Worm (Caenorhabditis elegans) whole organism, L4/young adult: Measurements from ENCODE around the gene M01B2.13.

ENCODE experiments used
- W03F9.2 ChIP-seq: fragments of 150-350 bp; optimal IDR thresholded peaks from 2 replicates; lab custom pipeline; 2014; ENCODE audit warnings: missing biosample characterization, missing genetic modification characterization
- dao-5 ChIP-seq: sonication (generic microtip); optimal IDR thresholded peaks from 2 replicates; lab custom pipeline; 2016; ENCODE audit warnings: missing genotype, missing genetic modification characterization, moderate library complexity, missing compliant biosample characterization
- him-1 ChIP-seq: sonication (generic microtip); optimal IDR thresholded peaks from 2 replicates; lab custom pipeline; 2016; ENCODE audit warnings: missing genotype, missing genetic modification reagents, missing genetic modification characterization, missing compliant biosample characterization

M01B2.13 gene

ce11 chrV:15265814-15266213 lies at the start of gene M01B2.13:
Gene M01B2.13 (minus strand): TSS chrV:15265914.
- TF ChIP-seq dao-5 (tag; lab: Kevin White, UChicago), result no peak

ce11 chrV:15313529-15313928 lies 47.8 kb upstream of the M01B2.13 start:
- TF ChIP-seq dao-5 (tag; lab: Kevin White, UChicago) (no peak), W03F9.2 (no peak), him-1 (tag; lab: Kevin White, UChicago) (no peak)

DNA sequence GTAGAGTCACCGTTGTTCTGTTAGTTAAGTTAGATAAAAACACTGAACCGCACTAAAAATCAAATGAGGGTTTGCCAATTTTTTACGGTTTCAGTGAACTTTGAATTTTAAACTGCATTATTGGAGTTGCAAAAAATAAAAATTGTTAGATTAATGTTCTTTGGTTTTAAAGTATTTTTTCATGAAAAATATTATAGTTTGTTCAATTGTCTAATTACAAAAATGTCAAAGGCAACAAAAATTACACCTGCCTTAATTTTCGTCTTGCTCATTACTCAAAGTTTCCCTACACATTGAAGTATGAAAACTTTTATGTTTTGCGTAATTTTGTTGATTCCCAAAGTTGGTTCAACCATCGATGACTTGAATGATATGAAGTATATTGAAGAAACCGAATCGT lies 45.1 kb upstream of the M01B2.13 start, which contains the start of gene irld-62:
Gene irld-62, plus strand, starts transcription at position 301 of the 400 bp plus-strand sequence.
- no peak for TF ChIP-seq W03F9.2
- TF ChIP-seq dao-5 (tag; lab: Kevin White, UChicago), result no peak
- TF ChIP-seq him-1 (tag; lab: Kevin White, UChicago), result no peak

ce11 chrV:15309011-15309410 lies 43.3 kb upstream of the M01B2.13 start, which contains the start of gene srz-10:
Gene srz-10 (minus strand): TSS chrV:15309098.
- TF ChIP-seq W03F9.2 (no peak), dao-5 (tag; lab: Kevin White, UChicago) (no peak), him-1 (tag; lab: Kevin White, UChicago) (no peak)

ce11 chrV:15306745-15307144 lies 41.0 kb upstream of the M01B2.13 start, which contains the start of gene T26H8.4:
Gene T26H8.4 (minus strand): TSS chrV:15306845.
- TF ChIP-seq dao-5 (tag; lab: Kevin White, UChicago), result no peak
- TF ChIP-seq him-1 (tag; lab: Kevin White, UChicago), result no peak
- no peak for TF ChIP-seq W03F9.2

- TF ChIP-seq W03F9.2, result no peak
- no peak for TF ChIP-seq dao-5 (tag; lab: Kevin White, UChicago)
Observed at ce11 chrV:15305502-15305901, 39.8 kb upstream of the M01B2.13 start, which contains the start of gene T26H8.5. Gene T26H8.5 (minus strand): TSS chrV:15305602.

ce11 chrV:15303625-15304024 lies 37.9 kb upstream of the M01B2.13 start, which contains the start of gene srx-48:
Gene srx-48 (minus strand): TSS chrV:15303725.
- no peak for TF ChIP-seq him-1 (tag; lab: Kevin White, UChicago)
- no peak for TF ChIP-seq dao-5 (tag; lab: Kevin White, UChicago)
- TF ChIP-seq W03F9.2, result no peak

- TF ChIP-seq dao-5 (tag; lab: Kevin White, UChicago) (no peak), him-1 (tag; lab: Kevin White, UChicago) (no peak), W03F9.2 (no peak)
Observed at ce11 chrV:15298597-15298996, 32.9 kb upstream of the M01B2.13 start, which contains the start of gene cpr-3. Gene cpr-3 (minus strand): TSS chrV:15298700.

- TF ChIP-seq him-1 (tag; lab: Kevin White, UChicago) (no peak), dao-5 (tag; lab: Kevin White, UChicago) (no peak), W03F9.2 (no peak)
Observed at ce11 chrV:15293865-15294264, 28.2 kb upstream of the M01B2.13 start, which contains the start of gene str-96. Gene str-96 (minus strand): TSS chrV:15293965.

- no peak for TF ChIP-seq dao-5 (tag; lab: Kevin White, UChicago)
- no peak for TF ChIP-seq W03F9.2
- no peak for TF ChIP-seq him-1 (tag; lab: Kevin White, UChicago)
Observed at ce11 chrV:15290995-15291394, 25.3 kb upstream of the M01B2.13 start, which contains the start of gene cyp-34A2. Gene cyp-34A2 (minus strand): TSS chrV:15291095.

- TF ChIP-seq W03F9.2 (no peak), dao-5 (tag; lab: Kevin White, UChicago) (no peak), him-1 (tag; lab: Kevin White, UChicago) (no peak)
Observed at ce11 chrV:15287856-15288255, 22.1 kb upstream of the M01B2.13 start, which contains the start of gene cyp-34A1. Gene cyp-34A1 (minus strand): TSS chrV:15287956.

DNA sequence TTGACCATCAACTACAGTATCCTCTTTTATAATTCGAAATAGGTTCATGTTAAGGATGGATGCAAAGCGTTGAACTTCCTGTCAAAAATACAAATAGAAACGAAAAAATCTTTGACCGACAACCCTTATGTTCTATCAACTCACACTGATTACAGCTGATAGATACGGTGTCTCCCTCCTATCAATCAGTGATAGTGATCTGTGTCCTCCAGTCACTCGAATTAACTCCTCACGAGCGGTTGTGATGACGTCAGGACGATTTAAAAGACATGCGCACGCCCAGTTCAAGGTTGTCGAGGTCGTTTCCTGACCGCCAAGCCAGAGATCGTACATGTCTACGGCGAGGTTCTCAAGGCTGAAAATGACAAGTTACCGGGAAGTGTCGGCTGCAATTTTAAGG lies 20.3 kb upstream of the M01B2.13 start:
- TF ChIP-seq dao-5 (tag; lab: Kevin White, UChicago), result no peak
- no peak for TF ChIP-seq him-1 (tag; lab: Kevin White, UChicago)
- no peak for TF ChIP-seq W03F9.2

DNA sequence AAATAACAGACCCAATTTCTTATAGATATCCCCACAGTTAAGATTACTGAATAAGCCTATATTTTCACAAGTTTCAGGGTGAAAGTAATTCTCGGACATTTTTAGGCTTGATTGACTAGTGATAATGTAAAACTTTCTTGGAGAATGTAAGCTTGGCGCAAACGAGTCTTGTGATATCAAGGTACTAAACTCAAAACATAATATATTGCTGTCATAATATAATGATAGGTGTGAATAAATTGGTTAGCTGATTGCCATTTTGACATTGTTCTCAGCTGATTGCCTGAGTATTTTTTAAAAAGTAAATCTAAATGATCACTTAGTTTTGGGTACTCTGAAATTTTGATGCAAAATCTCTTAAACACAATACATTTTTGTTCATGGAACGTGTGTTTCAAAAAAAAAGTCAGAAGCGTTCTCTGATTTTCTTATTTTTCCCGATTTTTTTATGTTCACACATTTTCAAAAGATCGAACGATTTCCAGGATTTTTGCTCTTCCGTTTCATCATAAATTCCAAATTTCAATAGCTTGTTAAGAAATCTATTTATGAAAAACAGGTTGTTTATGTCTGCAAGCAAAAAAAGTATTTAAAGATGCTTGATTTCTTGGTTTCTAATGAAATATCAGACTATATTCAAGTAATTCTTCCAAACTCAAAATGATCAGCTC lies 15.7 kb upstream of the M01B2.13 start, which contains the start of the genes srw-19 and srx-51:
Gene srw-19, minus strand, starts transcription at position 101 of the 671 bp plus-strand sequence.
Gene srx-51, plus strand, starts transcription at position 621 of the 671 bp plus-strand sequence.
- TF ChIP-seq W03F9.2 (no peak), dao-5 (tag; lab: Kevin White, UChicago) (no peak), him-1 (tag; lab: Kevin White, UChicago) (no peak)

- TF ChIP-seq him-1 (tag; lab: Kevin White, UChicago), result no peak
- TF ChIP-seq dao-5 (tag; lab: Kevin White, UChicago), result no peak
- no peak for TF ChIP-seq W03F9.2
Observed at ce11 chrV:15276915-15277314, 11.2 kb upstream of the M01B2.13 start, which contains the start of gene srw-17. Gene srw-17 (minus strand): TSS chrV:15277015.
